Fruit fly (Drosophila melanogaster): ENCODE results near the gene Ubc84D.

The Ubc84D gene

DNA sequence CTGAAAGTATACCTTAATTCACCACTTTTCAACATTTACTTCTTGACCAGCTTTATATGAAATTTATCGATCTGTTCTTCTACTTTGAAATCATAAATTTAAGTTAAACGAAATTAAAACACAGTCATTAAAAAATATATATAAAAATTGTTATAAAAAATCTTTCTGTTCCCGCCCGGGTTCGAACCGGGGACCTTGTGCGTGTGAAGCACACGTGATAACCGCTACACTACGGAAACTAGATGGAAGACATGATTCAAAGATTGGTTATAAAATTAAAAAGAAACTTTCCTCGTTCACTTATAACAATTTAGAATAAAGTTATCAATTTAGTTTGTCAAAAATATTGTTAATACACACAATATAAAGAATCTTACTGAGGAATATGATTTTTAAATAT, 47.4 kb downstream of the Ubc84D start (continued):
- TF ChIP-seq CG10274 (GFP tag; optimal IDR thresholded peaks at IDR 0.05) (no peak), knrl (GFP tag; IDR thresholded peaks at IDR 0.05; ENCODE audit: partially characterized antibody) (peak; percentile 45; the same call in 2 of the 3 replicates), CG7987 (GFP tag; optimal IDR thresholded peaks at IDR 0.05) (no peak), CG8281 (tag; optimal IDR thresholded peaks at IDR 0.05) (peak; percentile 46), tna (GFP tag; IDR thresholded peaks at IDR 0.05; ENCODE audit: partially characterized antibody) (peak; percentile 63), CG34224 (GFP tag; IDR thresholded peaks at IDR 0.05; ENCODE audit: partially characterized antibody) (peak; percentile 44; the same call in 1 of the 3 replicates), CG17361 (GFP tag; IDR thresholded peaks at IDR 0.05) (peak; percentile 29; the same call in 1 of the 3 replicates), CG7786 (GFP tag; optimal IDR thresholded peaks at IDR 0.05) (no peak), CG2199 (GFP tag; IDR thresholded peaks at IDR 0.05) (0 out of 3 replicates have a peak, but pooled peaks have one; percentile 27), sc (optimal IDR thresholded peaks at IDR 0.05) (no peak), sc (GFP tag; optimal IDR thresholded peaks at IDR 0.05) (no peak), amos (GFP tag; IDR thresholded peaks at IDR 0.05; ENCODE audit: partially characterized antibody) (peak; percentile 78; the same call in 1 of the 2 replicates), Dll (GFP tag; IDR thresholded peaks at IDR 0.05; ENCODE audit: partially characterized antibody) (peak; percentile 59; the same call in 2 of the 4 replicates), Dfd (GFP tag; optimal IDR thresholded peaks at IDR 0.05) (no peak), CG14860 (GFP tag; IDR thresholded peaks at IDR 0.05; ENCODE audit: partially characterized antibody) (peak; percentile 59; the same call in 2 of the 3 replicates), Bdp1 (GFP tag; optimal IDR thresholded peaks at IDR 0.05) (peak; percentile 96), inv (GFP tag; IDR thresholded peaks at IDR 0.05; ENCODE audit: partially characterized antibody) (0 out of 2 replicates have a peak, but pooled peaks have one; percentile 30), nerfin-2 (GFP tag; IDR thresholded peaks at IDR 0.05; ENCODE audit: partially characterized antibody) (peak; percentile 76), Med (GFP tag) (peak; percentile 39), CG16813 (GFP tag; IDR thresholded peaks at IDR 0.05; ENCODE audit: partially characterized antibody) (peak; percentile 84)
